Fruit fly (Drosophila melanogaster) whole organism, embryonic: Measurements from ENCODE around the gene Gr93a.
A peak's percentile ranks its signal among the peaks of the same experiment; 100 is the strongest.

ENCODE experiments used
- ATbp ChIP-seq: fragments of 200-800 bp; sonication (Bioruptor generic); optimal IDR thresholded peaks from 2 replicates; lab custom pipeline; 2017; ENCODE audit warnings: missing biosample characterization, mild to moderate bottlenecking, missing genetic modification characterization, missing genetic modification reagents
- CG10321 ChIP-seq: fragments of 200-800 bp; sonication (Bioruptor generic); IDR thresholded peaks from 2 replicates; pipeline ENCODE4 v1.3.6; 2022; ENCODE audit warnings: missing biosample characterization, missing genetic modification characterization
- CG10565 ChIP-seq: fragments of 200-800 bp; sonication (Bioruptor generic); optimal IDR thresholded peaks from 3 replicates; lab custom pipeline; 2016; ENCODE audit warnings: missing biosample characterization, mild to moderate bottlenecking, missing genetic modification characterization
- CG11695 ChIP-seq: fragments of 200-800 bp; sonication (Bioruptor generic); IDR thresholded peaks from 3 replicates; pipeline ENCODE4 v1.3.6; 2022; ENCODE audit warnings: missing biosample characterization, missing genetic modification characterization
- CG13624 ChIP-seq: fragments of 200-800 bp; sonication (Bioruptor generic); optimal IDR thresholded peaks from 2 replicates; lab custom pipeline; 2016; ENCODE audit warnings: missing biosample characterization, missing genetic modification characterization
- CG15479 ChIP-seq: fragments of 200-800 bp; sonication (Bioruptor generic); optimal IDR thresholded peaks from 3 replicates; lab custom pipeline; 2019; ENCODE audit warnings: missing biosample characterization, mild to moderate bottlenecking, missing genetic modification characterization, moderate library complexity
- CG17328 ChIP-seq: fragments of 200-800 bp; sonication (Bioruptor generic); IDR thresholded peaks from 2 replicates; pipeline ENCODE4 v1.3.6; 2022; ENCODE audit warnings: missing biosample characterization, missing genetic modification characterization
- CG17359 ChIP-seq: fragments of 200-800 bp; sonication (Bioruptor generic); optimal IDR thresholded peaks from 3 replicates; lab custom pipeline; 2018; ENCODE audit warnings: missing biosample characterization, mild to moderate bottlenecking, missing genetic modification characterization, moderate library complexity
- CG17361 ChIP-seq: fragments of 200-800 bp; sonication (Bioruptor generic); IDR thresholded peaks from 3 replicates; pipeline ENCODE4 v1.3.6; 2022; ENCODE audit warnings: missing biosample characterization, missing genetic modification characterization
- CG17912 ChIP-seq: fragments of 200-800 bp; sonication (Bioruptor generic); optimal IDR thresholded peaks from 2 replicates; lab custom pipeline; 2018; ENCODE audit warnings: missing biosample characterization, mild to moderate bottlenecking, missing genetic modification characterization
- CG31224 ChIP-seq: fragments of 200-800 bp; sonication (Bioruptor generic); IDR thresholded peaks from 2 replicates; pipeline ENCODE4 v1.3.6; 2022; ENCODE audit warnings: missing biosample characterization, missing genetic modification characterization
- CG4360 ChIP-seq: fragments of 200-800 bp; sonication (Bioruptor generic); IDR thresholded peaks from 2 replicates; pipeline ENCODE4 v1.3.6; 2022; ENCODE audit warnings: missing biosample characterization, missing genetic modification characterization
- CG6175 ChIP-seq: fragments of 200-800 bp; sonication (Bioruptor generic); IDR thresholded peaks from 3 replicates; pipeline ENCODE4 v1.3.6; 2022; ENCODE audit warnings: missing biosample characterization, missing genetic modification characterization
- CG7987 ChIP-seq: fragments of 200-800 bp; sonication (Bioruptor generic); optimal IDR thresholded peaks from 2 replicates; lab custom pipeline; 2018; ENCODE audit warnings: missing biosample characterization, mild to moderate bottlenecking, missing genetic modification characterization, moderate library complexity
- CG8290 ChIP-seq, 3 experiments: fragments of 200-800 bp; sonication (Bioruptor generic); optimal IDR thresholded peaks; 2 replicates each; lab custom pipeline; 2016 to 2019; ENCODE audit warnings: missing biosample characterization in 3 of 3, missing genetic modification characterization in 3 of 3, mild to moderate bottlenecking in 2 of 3, moderate library complexity in 1 of 3
- Chrac-16 ChIP-seq: fragments of 200-800 bp; sonication (Bioruptor generic); optimal IDR thresholded peaks from 3 replicates; lab custom pipeline; 2016; ENCODE audit warnings: missing biosample characterization, missing genetic modification characterization
- Dad ChIP-seq: fragments of 200-800 bp; sonication (Bioruptor generic); optimal IDR thresholded peaks from 3 replicates; lab custom pipeline; 2016; ENCODE audit warnings: missing biosample characterization, missing genetic modification characterization
- Dbx ChIP-seq: fragments of 200-800 bp; sonication (Bioruptor generic); IDR thresholded peaks from 3 replicates; pipeline ENCODE4 v1.3.6; 2022; ENCODE audit warnings: missing biosample characterization, missing genetic modification characterization
- Elba2 ChIP-seq: fragments of 200-800 bp; sonication (Bioruptor generic); optimal IDR thresholded peaks from 3 replicates; lab custom pipeline; 2016; ENCODE audit warnings: missing biosample characterization, missing genetic modification characterization
- Fer3 ChIP-seq: fragments of 200-800 bp; sonication (Bioruptor generic); optimal IDR thresholded peaks from 2 replicates; lab custom pipeline; 2018; ENCODE audit warnings: missing biosample characterization, mild to moderate bottlenecking, missing genetic modification characterization, moderate library complexity
- H2.0 ChIP-seq: fragments of 200-800 bp; sonication (Bioruptor generic); IDR thresholded peaks from 2 replicates; pipeline ENCODE4 v1.3.6; 2022; ENCODE audit warnings: missing biosample characterization, missing genetic modification characterization
- Lpt ChIP-seq: fragments of >200 bp; optimal IDR thresholded peaks from 2 replicates; lab custom pipeline; 2018; ENCODE audit warnings: missing biosample characterization, missing genetic modification characterization
- MBD-R2 ChIP-seq: fragments of 200-800 bp; sonication (Bioruptor generic); IDR thresholded peaks from 2 replicates; pipeline ENCODE4 v1.3.6; 2022; ENCODE audit warnings: missing biosample characterization, missing genetic modification characterization
- Med ChIP-seq: fragments of 200-800 bp; sonication (Bioruptor generic); peaks from one replicate; lab custom pipeline; 2016; ENCODE audit warnings: missing biosample characterization, missing genetic modification characterization, mild to moderate bottlenecking, inconsistent platforms, moderate library complexity
- PHDP ChIP-seq: fragments of 200-800 bp; sonication (Bioruptor generic); optimal IDR thresholded peaks from 3 replicates; lab custom pipeline; 2018; ENCODE audit warnings: missing biosample characterization, mild to moderate bottlenecking, missing genetic modification characterization, moderate library complexity
- Rx ChIP-seq: fragments of 200-800 bp; sonication (Bioruptor generic); IDR thresholded peaks from 2 replicates; pipeline ENCODE4 v1.3.6; 2022; ENCODE audit warnings: missing biosample characterization, missing genetic modification characterization
- Taf1 ChIP-seq: fragments of 200-800 bp; sonication (Bioruptor generic); IDR thresholded peaks from 2 replicates; pipeline ENCODE4 v1.3.6; 2022; ENCODE audit warnings: missing biosample characterization, missing genetic modification characterization
- amos ChIP-seq: fragments of 200-800 bp; sonication (Bioruptor generic); IDR thresholded peaks from 2 replicates; pipeline ENCODE4 v1.3.6; 2022; ENCODE audit warnings: missing biosample characterization, missing genetic modification characterization; ENCODE audit not compliant: partially characterized antibody
- az2 ChIP-seq: fragments of 200-800 bp; sonication (Bioruptor generic); optimal IDR thresholded peaks from 3 replicates; lab custom pipeline; 2016; ENCODE audit warnings: missing biosample characterization, missing genetic modification characterization
- cas ChIP-seq: fragments of 200-800 bp; sonication (Bioruptor generic); IDR thresholded peaks from 2 replicates; pipeline ENCODE4 v1.3.6; 2022; ENCODE audit warnings: missing biosample characterization, missing genetic modification characterization
- chinmo ChIP-seq: fragments of 200-800 bp; sonication (Bioruptor generic); IDR thresholded peaks from 4 replicates; pipeline ENCODE4 v1.3.6; 2022; ENCODE audit warnings: missing biosample characterization, missing genetic modification characterization; ENCODE audit not compliant: partially characterized antibody
- dimm ChIP-seq: fragments of 200-800 bp; sonication (Bioruptor generic); IDR thresholded peaks from 2 replicates; pipeline ENCODE4 v1.3.6; 2022; ENCODE audit warnings: missing biosample characterization, missing genetic modification characterization
- ems ChIP-seq: fragments of 200-800 bp; sonication (Bioruptor generic); optimal IDR thresholded peaks from 3 replicates; lab custom pipeline; 2016; ENCODE audit warnings: missing biosample characterization, missing genetic modification characterization
- fru ChIP-seq: fragments of >200 bp; optimal IDR thresholded peaks from 2 replicates; lab custom pipeline; 2017
- h ChIP-seq: fragments of >200 bp; optimal IDR thresholded peaks from 2 replicates; lab custom pipeline; 2017
- kay ChIP-seq: fragments of 200-800 bp; sonication (Bioruptor generic); optimal IDR thresholded peaks from 2 replicates; lab custom pipeline; 2016; ENCODE audit warnings: missing biosample characterization, missing genetic modification characterization
- ken ChIP-seq: fragments of 200-800 bp; sonication (Bioruptor generic); IDR thresholded peaks from 3 replicates; pipeline ENCODE4 v1.3.6; 2022; ENCODE audit warnings: missing biosample characterization, missing genetic modification characterization
- nerfin-2 ChIP-seq: fragments of 200-800 bp; sonication (Bioruptor generic); IDR thresholded peaks from 2 replicates; pipeline ENCODE4 v1.3.6; 2022; ENCODE audit warnings: missing biosample characterization, missing genetic modification characterization; ENCODE audit not compliant: partially characterized antibody
- nom ChIP-seq: fragments of 200-800 bp; sonication (Bioruptor generic); optimal IDR thresholded peaks from 2 replicates; lab custom pipeline; 2017; ENCODE audit warnings: missing biosample characterization, missing genetic modification characterization, mild to moderate bottlenecking, moderate library complexity, missing genetic modification reagents
- p53 ChIP-seq: fragments of 200-800 bp; sonication (Bioruptor generic); optimal IDR thresholded peaks from 2 replicates; lab custom pipeline; 2016; ENCODE audit warnings: missing biosample characterization, missing genetic modification characterization
- peb ChIP-seq: fragments of 200-800 bp; sonication (Bioruptor generic); IDR thresholded peaks from 2 replicates; pipeline ENCODE4 v1.3.6; 2022; ENCODE audit warnings: missing biosample characterization, missing genetic modification characterization
- scrt ChIP-seq: fragments of 200-800 bp; sonication (Bioruptor generic); optimal IDR thresholded peaks from 2 replicates; lab custom pipeline; 2018; ENCODE audit warnings: missing biosample characterization, mild to moderate bottlenecking, missing genetic modification characterization, moderate library complexity
- slbo ChIP-seq: fragments of 200-800 bp; sonication (Bioruptor generic); IDR thresholded peaks from 2 replicates; pipeline ENCODE4 v1.3.6; 2022; ENCODE audit warnings: missing biosample characterization, missing genetic modification characterization
- so ChIP-seq: fragments of 200-800 bp; sonication (Bioruptor generic); IDR thresholded peaks from 3 replicates; pipeline ENCODE4 v1.3.6; 2022; ENCODE audit warnings: missing biosample characterization, missing genetic modification characterization
- sr ChIP-seq: fragments of 200-800 bp; sonication (Bioruptor generic); IDR thresholded peaks from 3 replicates; pipeline ENCODE4 v1.3.6; 2022; ENCODE audit warnings: missing biosample characterization, missing genetic modification characterization
- sug ChIP-seq: fragments of 200-800 bp; optimal IDR thresholded peaks from 2 replicates; lab custom pipeline; 2019; ENCODE audit warnings: missing biosample characterization, mild to moderate bottlenecking, missing genetic modification characterization, moderate library complexity
- tll ChIP-seq, 2 experiments: fragments of 200-800 bp in 1 of 2; fragments of >200 bp in 1 of 2; sonication (Bioruptor generic) in 1 of 2; optimal IDR thresholded peaks; 2 replicates each; lab custom pipeline; 2017 to 2019; ENCODE audit warnings: missing biosample characterization in 2 of 2, missing genetic modification characterization in 2 of 2, mild to moderate bottlenecking in 1 of 2, moderate library complexity in 1 of 2
- vvl ChIP-seq: fragments of 200-800 bp; sonication (Bioruptor generic); IDR thresholded peaks from 2 replicates; pipeline ENCODE4 v1.3.6; 2022; ENCODE audit warnings: missing biosample characterization, missing genetic modification characterization
- wek ChIP-seq: fragments of 200-800 bp; sonication (Bioruptor generic); optimal IDR thresholded peaks from 3 replicates; lab custom pipeline; 2018; ENCODE audit warnings: missing biosample characterization, mild to moderate bottlenecking, missing genetic modification characterization, moderate library complexity

The Gr93a gene

dm6 chr3R:21836614-21837013, 4.3 kb downstream of the Gr93a start (continued):
- peak; percentile 10 for TF ChIP-seq sug
- peak; percentile 36 for TF ChIP-seq CG15479 (GFP tag; lab: Kevin White, UChicago)
- TF ChIP-seq h (lab: Kevin White, UChicago) = no peak
- TF ChIP-seq peb (GFP tag; lab: Robert Waterston, UW) = no peak
- no peak for TF ChIP-seq ems (GFP tag; lab: Kevin White, UChicago)
- TF ChIP-seq CG17912 (GFP tag; lab: Kevin White, UChicago) = no peak
- peak; percentile 32; the same call in 1 of the 3 replicates for TF ChIP-seq sr (GFP tag; lab: Robert Waterston, UW)
- TF ChIP-seq wek (GFP tag; lab: Kevin White, UChicago) = peak; percentile 8
- TF ChIP-seq kay (GFP tag; lab: Kevin White, UChicago) = peak; percentile 69
- TF ChIP-seq Dbx = no peak
- peak; percentile 15; the same call in 1 of the 2 replicates for TF ChIP-seq Rx (GFP tag; lab: Robert Waterston, UW)
- TF ChIP-seq ATbp (GFP tag; lab: Kevin White, UChicago) = no peak
- TF ChIP-seq MBD-R2 (GFP tag; lab: Robert Waterston, UW) = no peak
- no peak for TF ChIP-seq CG7987
- TF ChIP-seq CG13624 (GFP tag; lab: Kevin White, UChicago) = no peak
- no peak for TF ChIP-seq nom (GFP tag; lab: Kevin White, UChicago)
- TF ChIP-seq CG8290 (GFP tag; optimal IDR thresholded peaks at IDR 0.05; lab: Kevin White, UChicago) = no peak
- TF ChIP-seq CG8290 (tag; optimal IDR thresholded peaks at IDR 0.05; lab: Kevin White, UChicago) = peak in 1 of 2 experiments; percentile 65
- TF ChIP-seq CG31224 (GFP tag; lab: Robert Waterston, UW) = no peak
- TF ChIP-seq CG10565 (GFP tag; lab: Kevin White, UChicago) = no peak
- TF ChIP-seq Dad = no peak
- TF ChIP-seq chinmo (GFP tag; lab: Robert Waterston, UW) = 0 out of 4 replicates have a peak, but pooled peaks have one; percentile 54
- no peak for TF ChIP-seq amos (GFP tag; lab: Robert Waterston, UW)
- no peak for TF ChIP-seq az2
- TF ChIP-seq vvl (GFP tag; lab: Robert Waterston, UW) = peak; percentile 39; the same call in 1 of the 2 replicates
- TF ChIP-seq slbo (GFP tag; lab: Robert Waterston, UW) = peak; percentile 15; the same call in 1 of the 2 replicates
- TF ChIP-seq Med (GFP tag; lab: Kevin White, UChicago) = peak; percentile 45
- TF ChIP-seq CG10321 (GFP tag; lab: Robert Waterston, UW) = peak; percentile 54; the same call in 1 of the 2 replicates
- no peak for TF ChIP-seq Taf1
- TF ChIP-seq CG6175 (GFP tag; lab: Robert Waterston, UW) = peak; percentile 36; the same call in 1 of the 3 replicates

- no peak for TF ChIP-seq Chrac-16 (GFP tag; lab: Kevin White, UChicago)
- no peak for TF ChIP-seq ken (GFP tag; lab: Robert Waterston, UW)
- TF ChIP-seq H2.0 = no peak
- peak; percentile 81 for TF ChIP-seq CG17359
- TF ChIP-seq so (GFP tag; lab: Robert Waterston, UW) = no peak
- TF ChIP-seq Rx (GFP tag; lab: Robert Waterston, UW) = peak; percentile 25; the same call in 1 of the 2 replicates
- no peak for TF ChIP-seq tll (GFP tag; optimal IDR thresholded peaks at IDR 0.05; lab: Kevin White, UChicago)
- TF ChIP-seq nerfin-2 = no peak
- no peak for TF ChIP-seq CG17361 (GFP tag; lab: Robert Waterston, UW)
- TF ChIP-seq fru = no peak
- TF ChIP-seq CG11695 (GFP tag; lab: Robert Waterston, UW) = peak; percentile 77
- TF ChIP-seq Dbx = no peak
- TF ChIP-seq Elba2 (GFP tag; lab: Kevin White, UChicago) = no peak
- peak; percentile 93 for TF ChIP-seq CG4360 (GFP tag; lab: Robert Waterston, UW)
- TF ChIP-seq Lpt (GFP tag; lab: Kevin White, UChicago) = no peak
- no peak for TF ChIP-seq PHDP (tag; lab: Kevin White, UChicago)
- TF ChIP-seq CG17328 (GFP tag; lab: Robert Waterston, UW) = no peak
- TF ChIP-seq p53 (GFP tag; lab: Kevin White, UChicago) = no peak
- no peak for TF ChIP-seq Taf1
- TF ChIP-seq Fer3 (tag; lab: Kevin White, UChicago) = peak; percentile 10
- no peak for TF ChIP-seq dimm
- no peak for TF ChIP-seq cas (GFP tag; lab: Robert Waterston, UW)
- TF ChIP-seq scrt = peak; percentile 16
These were observed 5.0 kb downstream of the Gr93a start for dm6 chr3R:21837069-21837977.
